Fruit fly (Drosophila melanogaster): ENCODE data around the gene sky.

- TF ChIP-seq CG8478 (optimal IDR thresholded peaks at IDR 0.05) = no peak
- no peak for TF ChIP-seq CTCF (optimal IDR thresholded peaks at IDR 0.05)
These were observed 60.9 kb downstream of the sky start, which contains the start of gene CG14400 for dm6 chr2L:20857791-20858190.

All from S2 (cell line).